Fruit fly (Drosophila melanogaster) whole organism, embryonic: ENCODE data around the gene Pdzd8.

ENCODE experiments used
- Ada2b ChIP-seq: fragments of 200-800 bp; sonication (Bioruptor generic); IDR thresholded peaks from 2 replicates; pipeline ENCODE4 v1.3.6; 2022; ENCODE audit warnings: missing biosample characterization, missing genetic modification characterization
- Asciz ChIP-seq: fragments of 200-800 bp; sonication (Bioruptor generic); optimal IDR thresholded peaks from 2 replicates; lab custom pipeline; 2017; ENCODE audit warnings: missing biosample characterization, mild to moderate bottlenecking, missing genetic modification characterization, missing genetic modification reagents
- Bdp1 ChIP-seq: fragments of 200-800 bp; sonication (Bioruptor generic); optimal IDR thresholded peaks from 3 replicates; lab custom pipeline; 2016; ENCODE audit warnings: missing biosample characterization, missing genetic modification characterization
- Bgb ChIP-seq: fragments of 200-800 bp; sonication (Bioruptor generic); IDR thresholded peaks from 2 replicates; pipeline ENCODE4 v1.3.6; 2022; ENCODE audit warnings: missing biosample characterization, missing genetic modification characterization; ENCODE audit not compliant: partially characterized antibody
- Blimp-1 ChIP-seq: fragments of 200-800 bp; sonication (Bioruptor generic); optimal IDR thresholded peaks from 3 replicates; lab custom pipeline; 2018; ENCODE audit warnings: missing biosample characterization, missing genetic modification characterization, mild to moderate bottlenecking, moderate library complexity, missing genetic modification reagents
- CG10209 ChIP-seq: fragments of 200-800 bp; sonication (Bioruptor generic); optimal IDR thresholded peaks from 3 replicates; lab custom pipeline; 2017; ENCODE audit warnings: missing biosample characterization, mild to moderate bottlenecking, missing genetic modification characterization, missing genetic modification reagents
- CG10267 ChIP-seq: fragments of 200-800 bp; sonication (Bioruptor generic); optimal IDR thresholded peaks from 2 replicates; lab custom pipeline; 2018; ENCODE audit warnings: missing biosample characterization, mild to moderate bottlenecking, missing genetic modification characterization, moderate library complexity
- CG12659 ChIP-seq: fragments of 200-800 bp; sonication (Bioruptor generic); optimal IDR thresholded peaks from 3 replicates; lab custom pipeline; 2017; ENCODE audit warnings: mild to moderate bottlenecking, missing biosample characterization, missing genetic modification reagents, missing genetic modification characterization
- CG1603 ChIP-seq: fragments of 200-800 bp; sonication (Bioruptor generic); optimal IDR thresholded peaks from 2 replicates; lab custom pipeline; 2019; ENCODE audit warnings: missing biosample characterization, mild to moderate bottlenecking, missing genetic modification characterization, moderate library complexity
- CG16813 ChIP-seq: fragments of 200-800 bp; sonication (Bioruptor generic); IDR thresholded peaks from 3 replicates; pipeline ENCODE4 v1.3.6; 2022; ENCODE audit warnings: missing biosample characterization, missing genetic modification characterization; ENCODE audit not compliant: partially characterized antibody
- CG17612 ChIP-seq: fragments of 200-800 bp; sonication (Bioruptor generic); IDR thresholded peaks from 2 replicates; pipeline ENCODE4 v1.3.6; 2022; ENCODE audit warnings: missing biosample characterization, missing genetic modification characterization
- CG17829 ChIP-seq: fragments of 200-800 bp; optimal IDR thresholded peaks from 2 replicates; lab custom pipeline; 2019; ENCODE audit warnings: missing biosample characterization, mild to moderate bottlenecking, missing genetic modification characterization, moderate library complexity
- CG18011 ChIP-seq: fragments of 200-800 bp; sonication (Bioruptor generic); optimal IDR thresholded peaks from 2 replicates; lab custom pipeline; 2017; ENCODE audit warnings: missing biosample characterization, missing genetic modification characterization, mild to moderate bottlenecking, moderate library complexity, missing genotype
- CG2116 ChIP-seq: fragments of 200-800 bp; sonication (Bioruptor generic); optimal IDR thresholded peaks from 3 replicates; lab custom pipeline; 2018; ENCODE audit warnings: missing biosample characterization, mild to moderate bottlenecking, missing genetic modification characterization
- CG31224 ChIP-seq: fragments of 200-800 bp; sonication (Bioruptor generic); IDR thresholded peaks from 2 replicates; pipeline ENCODE4 v1.3.6; 2022; ENCODE audit warnings: missing biosample characterization, missing genetic modification characterization
- CG34376 ChIP-seq: fragments of 200-800 bp; sonication (Bioruptor generic); optimal IDR thresholded peaks from 2 replicates; lab custom pipeline; 2018; ENCODE audit warnings: missing biosample characterization, mild to moderate bottlenecking, missing genetic modification characterization
- CG3847 ChIP-seq: fragments of 200-800 bp; sonication (Bioruptor generic); IDR thresholded peaks from 2 replicates; pipeline ENCODE4 v1.3.6; 2022; ENCODE audit warnings: missing biosample characterization, missing genetic modification characterization
- CG5953 ChIP-seq: fragments of 200-800 bp; sonication (Bioruptor generic); IDR thresholded peaks from 2 replicates; pipeline ENCODE4 v1.3.6; 2022; ENCODE audit warnings: missing biosample characterization, missing genetic modification characterization
- CG6254 ChIP-seq: fragments of 200-800 bp; sonication (Bioruptor generic); optimal IDR thresholded peaks from 3 replicates; lab custom pipeline; 2017; ENCODE audit warnings: mild to moderate bottlenecking, missing biosample characterization, missing genetic modification reagents, missing genetic modification characterization
- CG6854 ChIP-seq: fragments of 200-800 bp; sonication (Bioruptor generic); optimal IDR thresholded peaks from 3 replicates; lab custom pipeline; 2017; ENCODE audit warnings: missing biosample characterization, mild to moderate bottlenecking, missing genetic modification characterization
- CG8089 ChIP-seq: fragments of 200-800 bp; sonication (Bioruptor generic); optimal IDR thresholded peaks from 3 replicates; lab custom pipeline; 2016; ENCODE audit warnings: missing biosample characterization, missing genetic modification characterization
- CG9609 ChIP-seq: fragments of 200-800 bp; sonication (Bioruptor generic); optimal IDR thresholded peaks from 3 replicates; lab custom pipeline; 2016; ENCODE audit warnings: missing biosample characterization, missing genetic modification characterization
- Dref ChIP-seq: fragments of 200-800 bp; sonication (Bioruptor generic); IDR thresholded peaks from 2 replicates; pipeline ENCODE4 v1.3.6; 2022; ENCODE audit warnings: missing biosample characterization, missing genetic modification characterization
- HHEX ChIP-seq: fragments of 200-800 bp; sonication (Bioruptor generic); optimal IDR thresholded peaks from 3 replicates; lab custom pipeline; 2017; ENCODE audit warnings: missing biosample characterization, mild to moderate bottlenecking, missing genetic modification characterization, missing genetic modification reagents
- Hand ChIP-seq: fragments of 200-800 bp; sonication (Bioruptor generic); optimal IDR thresholded peaks from 2 replicates; lab custom pipeline; 2017; ENCODE audit warnings: mild to moderate bottlenecking, missing biosample characterization, missing genetic modification reagents, missing genetic modification characterization
- Hr78 ChIP-seq, 2 experiments: fragments of 200-800 bp in 1 of 2; fragments of >200 bp in 1 of 2; sonication (Bioruptor generic) in 1 of 2; optimal IDR thresholded peaks; 2 replicates each; lab custom pipeline; 2017 to 2019; ENCODE audit warnings: missing biosample characterization in 2 of 2, missing genetic modification characterization in 2 of 2, mild to moderate bottlenecking in 1 of 2, moderate library complexity in 1 of 2
- Meics ChIP-seq: fragments of 200-800 bp; sonication (Bioruptor generic); optimal IDR thresholded peaks from 2 replicates; lab custom pipeline; 2017; ENCODE audit warnings: missing biosample characterization, mild to moderate bottlenecking, missing genetic modification characterization
- NFAT ChIP-seq: fragments of 200-800 bp; sonication (Bioruptor generic); IDR thresholded peaks from 2 replicates; pipeline ENCODE4 v1.3.6; 2022; ENCODE audit warnings: missing biosample characterization, missing genetic modification characterization
- NfI ChIP-seq: fragments of 200-800 bp; sonication (Bioruptor generic); optimal IDR thresholded peaks from 3 replicates; lab custom pipeline; 2018; ENCODE audit warnings: missing biosample characterization, mild to moderate bottlenecking, missing genetic modification characterization, moderate library complexity
- Oaz ChIP-seq: fragments of 200-800 bp; sonication (Bioruptor generic); IDR thresholded peaks from 2 replicates; pipeline ENCODE4 v1.3.6; 2022; ENCODE audit warnings: missing biosample characterization, missing genetic modification characterization
- Scr ChIP-seq: fragments of 200-800 bp; sonication (Bioruptor generic); IDR thresholded peaks from 2 replicates; pipeline ENCODE4 v1.3.6; 2022; ENCODE audit warnings: missing biosample characterization, missing genetic modification characterization; ENCODE audit not compliant: partially characterized antibody
- Sry-δ ChIP-seq: fragments of 200-800 bp; sonication (Bioruptor generic); optimal IDR thresholded peaks from 2 replicates; lab custom pipeline; 2016; ENCODE audit warnings: missing biosample characterization, missing genetic modification characterization
- ara ChIP-seq: fragments of 200-800 bp; sonication (Bioruptor generic); IDR thresholded peaks from 2 replicates; pipeline ENCODE4 v1.3.6; 2022; ENCODE audit warnings: missing biosample characterization, missing genetic modification characterization
- bigmax ChIP-seq: fragments of 200-800 bp; sonication (Bioruptor generic); optimal IDR thresholded peaks from 2 replicates; lab custom pipeline; 2018; ENCODE audit warnings: missing biosample characterization, mild to moderate bottlenecking, missing genetic modification characterization
- cad ChIP-seq: fragments of >200 bp; optimal IDR thresholded peaks from 2 replicates; lab custom pipeline; 2017; ENCODE audit warnings: missing biosample characterization, missing genetic modification characterization
- crp ChIP-seq, 2 experiments: fragments of 200-800 bp; sonication (Bioruptor generic); optimal IDR thresholded peaks; 2 replicates in 1 of 2; 3 replicates in 1 of 2; lab custom pipeline; 2017; ENCODE audit warnings: missing biosample characterization in 2 of 2, missing genetic modification characterization in 2 of 2, mild to moderate bottlenecking in 1 of 2, moderate library complexity in 1 of 2
- dimm ChIP-seq: fragments of 200-800 bp; sonication (Bioruptor generic); IDR thresholded peaks from 2 replicates; pipeline ENCODE4 v1.3.6; 2022; ENCODE audit warnings: missing biosample characterization, missing genetic modification characterization
- dmrt11E ChIP-seq: fragments of 200-800 bp; sonication (Bioruptor generic); optimal IDR thresholded peaks from 3 replicates; lab custom pipeline; 2018; ENCODE audit warnings: missing biosample characterization, mild to moderate bottlenecking, missing genetic modification characterization, moderate library complexity
- en ChIP-seq: fragments of 200-800 bp; sonication (Bioruptor generic); optimal IDR thresholded peaks from 2 replicates; lab custom pipeline; 2016; ENCODE audit warnings: missing biosample characterization, missing genetic modification characterization
- gcm2 ChIP-seq: fragments of 200-800 bp; sonication (Bioruptor generic); optimal IDR thresholded peaks from 2 replicates; lab custom pipeline; 2016; ENCODE audit warnings: missing biosample characterization, missing genetic modification characterization
- ind ChIP-seq: fragments of 200-800 bp; sonication (Bioruptor generic); optimal IDR thresholded peaks from 3 replicates; lab custom pipeline; 2016; ENCODE audit warnings: missing biosample characterization, missing genetic modification characterization
- jumu ChIP-seq: fragments of 200-800 bp; sonication (Bioruptor generic); optimal IDR thresholded peaks from 3 replicates; lab custom pipeline; 2016; ENCODE audit warnings: missing biosample characterization, missing genetic modification characterization
- luna ChIP-seq: fragments of 200-800 bp; sonication (Bioruptor generic); optimal IDR thresholded peaks from 2 replicates; lab custom pipeline; 2016; ENCODE audit warnings: missing biosample characterization, missing genetic modification characterization
- maf-S ChIP-seq: fragments of 200-800 bp; sonication (Bioruptor generic); optimal IDR thresholded peaks from 2 replicates; lab custom pipeline; 2016; ENCODE audit warnings: missing biosample characterization, missing genetic modification characterization
- nom ChIP-seq: fragments of 200-800 bp; sonication (Bioruptor generic); optimal IDR thresholded peaks from 2 replicates; lab custom pipeline; 2017; ENCODE audit warnings: missing biosample characterization, missing genetic modification characterization, mild to moderate bottlenecking, moderate library complexity, missing genetic modification reagents
- pho ChIP-seq: fragments of 200-800 bp; sonication (Bioruptor generic); optimal IDR thresholded peaks from 2 replicates; lab custom pipeline; 2016; ENCODE audit warnings: missing biosample characterization, missing genetic modification characterization
- pnt ChIP-seq: fragments of 200-800 bp; sonication (Bioruptor generic); optimal IDR thresholded peaks from 3 replicates; lab custom pipeline; 2016; ENCODE audit warnings: missing biosample characterization, missing genetic modification characterization
- trem ChIP-seq: fragments of 200-800 bp; optimal IDR thresholded peaks from 3 replicates; lab custom pipeline; 2019; ENCODE audit warnings: missing biosample characterization, mild to moderate bottlenecking, missing genetic modification characterization, moderate library complexity
- twi ChIP-seq: fragments of 200-800 bp; optimal IDR thresholded peaks from 2 replicates; lab custom pipeline; 2019; ENCODE audit warnings: missing biosample characterization, mild to moderate bottlenecking, missing genetic modification characterization, moderate library complexity
- tx ChIP-seq: fragments of 200-800 bp; sonication (Bioruptor generic); optimal IDR thresholded peaks from 2 replicates; lab custom pipeline; 2016; ENCODE audit warnings: missing biosample characterization, missing genetic modification characterization
- zen2 ChIP-seq: fragments of 200-800 bp; sonication (Bioruptor generic); IDR thresholded peaks from 3 replicates; pipeline ENCODE4 v1.3.6; 2022; ENCODE audit warnings: missing biosample characterization, missing genetic modification characterization; ENCODE audit not compliant: partially characterized antibody

Gene Pdzd8

DNA sequence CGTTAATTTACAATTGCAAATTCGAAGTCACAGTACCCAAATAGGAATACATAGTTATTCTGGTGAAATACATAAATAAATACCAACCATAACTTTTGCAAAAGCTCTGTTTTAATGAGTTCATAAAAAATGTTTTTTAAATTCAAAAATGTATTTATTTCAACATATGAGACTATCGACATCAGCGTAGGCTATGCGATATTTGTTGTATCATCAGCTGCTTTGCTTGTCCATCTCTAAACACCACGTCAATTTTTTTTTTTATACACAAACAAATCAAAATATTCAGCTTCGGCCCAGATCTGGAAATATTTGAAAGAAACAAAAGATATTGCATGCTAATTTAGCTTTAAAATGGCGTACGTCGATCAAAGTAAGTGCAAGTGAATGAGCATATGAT is 42.5 kb downstream of the Pdzd8 start, which contains the start of gene CG1840 (continued):
- no peak for TF ChIP-seq Hr78 (GFP tag; optimal IDR thresholded peaks at IDR 0.05; lab: Kevin White, UChicago)
- TF ChIP-seq bigmax (GFP tag; lab: Kevin White, UChicago) = no peak
- TF ChIP-seq CG6254 (GFP tag; lab: Kevin White, UChicago) = no peak
- TF ChIP-seq Dref (GFP tag; lab: Robert Waterston, UW) = peak; percentile 48
- no peak for TF ChIP-seq dimm (GFP tag; lab: Robert Waterston, UW)
- TF ChIP-seq CG34376 (GFP tag; lab: Kevin White, UChicago) = peak; percentile 8
- no peak for TF ChIP-seq NfI
- TF ChIP-seq maf-S (GFP tag; lab: Kevin White, UChicago) = no peak
- TF ChIP-seq CG18011 (GFP tag; lab: Kevin White, UChicago) = no peak
- TF ChIP-seq CG9609 (GFP tag; lab: Kevin White, UChicago) = no peak
- TF ChIP-seq CG12659 (GFP tag; lab: Kevin White, UChicago) = peak; percentile 14
- TF ChIP-seq cad (GFP tag; lab: Kevin White, UChicago) = no peak
- TF ChIP-seq CG2116 = peak; percentile 1
- no peak for TF ChIP-seq CG31224 (GFP tag; lab: Robert Waterston, UW)
- TF ChIP-seq CG17829 (tag; lab: Kevin White, UChicago) = no peak
- no peak for TF ChIP-seq pho
- no peak for TF ChIP-seq gcm2 (GFP tag; lab: Kevin White, UChicago)
- TF ChIP-seq Oaz (GFP tag; lab: Robert Waterston, UW) = no peak
- no peak for TF ChIP-seq Asciz (GFP tag; lab: Kevin White, UChicago)
- no peak for TF ChIP-seq dmrt11E
- no peak for TF ChIP-seq CG6854
- TF ChIP-seq pnt = no peak
- no peak for TF ChIP-seq NFAT (GFP tag; lab: Robert Waterston, UW)
- TF ChIP-seq Blimp-1 = no peak
- TF ChIP-seq tx (GFP tag; lab: Kevin White, UChicago) = no peak
- no peak for TF ChIP-seq twi (tag; lab: Kevin White, UChicago)
- TF ChIP-seq Bgb (GFP tag; lab: Robert Waterston, UW) = peak; percentile 72
- TF ChIP-seq CG10209 (GFP tag; lab: Kevin White, UChicago) = no peak
- no peak for TF ChIP-seq HHEX (GFP tag; lab: Kevin White, UChicago)
- no peak for TF ChIP-seq ara (GFP tag; lab: Robert Waterston, UW)
- no peak for TF ChIP-seq jumu (GFP tag; lab: Kevin White, UChicago)
- peak; percentile 67; the same call in 1 of the 3 replicates for TF ChIP-seq zen2 (GFP tag; lab: Robert Waterston, UW)
- no peak for TF ChIP-seq en (GFP tag; lab: Kevin White, UChicago)
- TF ChIP-seq ind (GFP tag; lab: Kevin White, UChicago) = no peak
- TF ChIP-seq Ada2b = no peak
- TF ChIP-seq CG3847 (GFP tag; lab: Robert Waterston, UW) = peak; percentile 31; the same call in 1 of the 2 replicates
- TF ChIP-seq Sry-δ (GFP tag; lab: Kevin White, UChicago) = peak; percentile 87
- no peak for TF ChIP-seq luna (GFP tag; lab: Kevin White, UChicago)
- TF ChIP-seq trem (tag; lab: Kevin White, UChicago) = no peak
- no peak for TF ChIP-seq CG8089
- TF ChIP-seq CG1603 = peak; percentile 28
- peak; percentile 81 for TF ChIP-seq Scr (GFP tag; lab: Robert Waterston, UW)
- peak in 1 of 2 experiments; percentile 79 for TF ChIP-seq crp (GFP tag; optimal IDR thresholded peaks at IDR 0.05; lab: Kevin White, UChicago)
- TF ChIP-seq CG5953 = no peak
- TF ChIP-seq Bdp1 = no peak
- TF ChIP-seq CG10267 (tag; lab: Kevin White, UChicago) = peak; percentile 44
- TF ChIP-seq Meics (GFP tag; lab: Kevin White, UChicago) = no peak
- peak; percentile 65 for TF ChIP-seq CG16813 (GFP tag; lab: Robert Waterston, UW)
- TF ChIP-seq nom (GFP tag; lab: Kevin White, UChicago) = no peak
- TF ChIP-seq CG17612 (GFP tag; lab: Robert Waterston, UW) = no peak
- no peak for TF ChIP-seq Hand
